Worm (Caenorhabditis elegans) whole organism, early embryonic: ENCODE data around the gene rsu-1.

ENCODE experiments used
- B0310.2 ChIP-seq: sonication (generic microtip); optimal IDR thresholded peaks from 2 replicates; lab custom pipeline; 2016; ENCODE audit warnings: mild to moderate bottlenecking, missing genetic modification characterization, missing compliant biosample characterization
- F13C5.2 ChIP-seq: sonication (generic microtip); optimal IDR thresholded peaks from 2 replicates; lab custom pipeline; 2017; ENCODE audit warnings: mild to moderate bottlenecking, missing genetic modification characterization, inconsistent platforms, missing compliant biosample characterization
- aly-1 ChIP-seq: sonication (generic microtip); optimal IDR thresholded peaks from 2 replicates; lab custom pipeline; 2016; ENCODE audit warnings: missing genetic modification characterization, missing compliant biosample characterization
- ama-1 ChIP-seq: fragments of 150-350 bp; optimal IDR thresholded peaks from 2 replicates; lab custom pipeline; 2014
- ceh-13 ChIP-seq: fragments of 200-800 bp; sonication (Bioruptor generic); optimal IDR thresholded peaks from 2 replicates; lab custom pipeline; 2018; ENCODE audit warnings: mild to moderate bottlenecking, missing genetic modification characterization, missing compliant biosample characterization
- ceh-36 ChIP-seq: sonication (generic microtip); optimal IDR thresholded peaks from 2 replicates; lab custom pipeline; 2016; ENCODE audit warnings: missing genetic modification characterization, inconsistent platforms, missing compliant biosample characterization
- ets-7 ChIP-seq: sonication (generic microtip); optimal IDR thresholded peaks from 2 replicates; lab custom pipeline; 2016; ENCODE audit warnings: missing genotype, missing genetic modification characterization, missing compliant biosample characterization
- flt-1 ChIP-seq: fragments of 200-800 bp; sonication (Bioruptor generic); IDR thresholded peaks from 2 replicates; pipeline ENCODE4 v1.3.6; 2022; ENCODE audit warnings: missing genetic modification characterization, missing compliant biosample characterization
- hmbx-1 ChIP-seq: sonication (generic microtip); optimal IDR thresholded peaks from 2 replicates; lab custom pipeline; 2016; ENCODE audit warnings: mild to moderate bottlenecking, missing genetic modification characterization, missing compliant biosample characterization
- hmg-4 ChIP-seq: fragments of 200-800 bp; sonication (Bioruptor generic); optimal IDR thresholded peaks from 2 replicates; lab custom pipeline; 2018; ENCODE audit warnings: mild to moderate bottlenecking, missing genetic modification characterization, missing compliant biosample characterization
- hnd-1 ChIP-seq: sonication (generic microtip); optimal IDR thresholded peaks from 2 replicates; lab custom pipeline; 2016; ENCODE audit warnings: missing genetic modification characterization, missing compliant biosample characterization
- pes-1 ChIP-seq: fragments of 200-800 bp; sonication (Bioruptor generic); IDR thresholded peaks from 2 replicates; pipeline ENCODE4 v1.3.6; 2022; ENCODE audit warnings: missing genetic modification reagents, missing genetic modification characterization, missing compliant biosample characterization
- scrt-1 ChIP-seq: fragments of 200-800 bp; sonication (Bioruptor generic); IDR thresholded peaks from 2 replicates; pipeline ENCODE4 v1.3.6; 2022; ENCODE audit warnings: missing genetic modification characterization, missing compliant biosample characterization
- sea-1 ChIP-seq: fragments of 200-800 bp; sonication (Bioruptor generic); conservative IDR thresholded peaks from 2 replicates; pipeline ENCODE4 v1.3.6; 2022; ENCODE audit warnings: missing genetic modification characterization, missing compliant biosample characterization
- tbx-11 ChIP-seq: fragments of 200-800 bp; sonication (Bioruptor generic); IDR thresholded peaks from 2 replicates; pipeline ENCODE4 v1.3.6; 2022; ENCODE audit warnings: missing genetic modification characterization, missing compliant biosample characterization
- tbx-37 ChIP-seq: fragments of 200-800 bp; sonication (Bioruptor generic); conservative IDR thresholded peaks from 2 replicates; pipeline ENCODE4 v1.3.6; 2022; ENCODE audit warnings: missing genetic modification reagents, missing genetic modification characterization, missing compliant biosample characterization
- tra-4 ChIP-seq: sonication (generic microtip); optimal IDR thresholded peaks from 2 replicates; lab custom pipeline; 2017; ENCODE audit warnings: missing genetic modification characterization, missing compliant biosample characterization

rsu-1 gene

DNA sequence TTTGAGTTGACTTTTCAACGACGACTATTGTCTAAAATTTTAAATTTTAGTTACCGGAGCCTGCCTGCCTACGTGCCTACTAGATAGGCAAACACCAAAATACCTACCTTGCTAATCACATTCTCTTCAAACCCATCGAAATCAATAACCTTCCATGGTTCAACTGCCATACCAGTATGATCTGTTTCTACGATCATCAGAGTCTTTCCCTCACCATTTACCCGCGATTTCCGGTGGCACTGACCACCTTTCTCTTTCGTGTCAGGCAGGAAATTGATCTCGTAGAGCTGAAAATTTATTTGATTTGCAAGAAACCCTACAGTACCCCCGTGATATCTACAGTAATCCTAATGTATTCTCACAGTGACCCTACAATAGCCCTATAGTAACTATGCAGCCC, 13.2 kb downstream of the rsu-1 start:
- TF ChIP-seq hnd-1 (tag; lab: Kevin White, UChicago) (no peak), aly-1 (tag; lab: Kevin White, UChicago) (no peak), tbx-37 (GFP tag; lab: Robert Waterston, UW) (no peak), scrt-1 (GFP tag; lab: Robert Waterston, UW) (no peak), flt-1 (no peak), hmbx-1 (tag; lab: Kevin White, UChicago) (no peak), ama-1 (lab: Kevin White, UChicago) (no peak), hmg-4 (no peak), tbx-11 (GFP tag; lab: Robert Waterston, UW) (no peak), ceh-13 (GFP tag; lab: Kevin White, UChicago) (no peak), sea-1 (GFP tag; lab: Robert Waterston, UW) (no peak), B0310.2 (tag; lab: Kevin White, UChicago) (no peak), ceh-36 (tag; lab: Kevin White, UChicago) (no peak), tra-4 (tag; lab: Kevin White, UChicago) (no peak), ets-7 (tag; lab: Kevin White, UChicago) (no peak), pes-1 (no peak)

DNA sequence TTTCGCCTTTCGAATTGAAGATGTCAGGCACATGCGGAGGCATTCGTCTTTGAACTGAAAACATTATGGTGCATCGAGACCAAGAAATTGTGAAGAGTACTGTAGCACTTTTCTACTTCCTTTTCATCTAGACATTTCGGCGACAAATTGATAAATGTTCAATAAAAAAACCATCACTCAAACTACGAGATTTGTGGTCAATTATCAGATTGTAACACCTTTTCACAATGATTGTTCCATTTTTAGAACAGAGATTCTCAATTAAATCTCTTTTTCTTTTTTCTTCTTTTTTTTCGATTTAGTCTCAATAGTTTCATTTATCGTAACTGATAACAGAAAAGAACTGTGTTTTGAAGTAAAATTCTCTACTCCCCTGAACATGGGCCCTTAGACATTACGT, 14.3 kb downstream of the rsu-1 start:
- TF ChIP-seq ama-1 (lab: Kevin White, UChicago) (no peak), ets-7 (tag; lab: Kevin White, UChicago) (no peak), B0310.2 (tag; lab: Kevin White, UChicago) (no peak), F13C5.2 (tag; lab: Kevin White, UChicago) (no peak), aly-1 (tag; lab: Kevin White, UChicago) (no peak), ceh-36 (tag; lab: Kevin White, UChicago) (no peak), flt-1 (no peak), scrt-1 (GFP tag; lab: Robert Waterston, UW) (no peak), hnd-1 (tag; lab: Kevin White, UChicago) (no peak), tra-4 (tag; lab: Kevin White, UChicago) (no peak), tbx-11 (GFP tag; lab: Robert Waterston, UW) (no peak), sea-1 (GFP tag; lab: Robert Waterston, UW) (no peak)

DNA sequence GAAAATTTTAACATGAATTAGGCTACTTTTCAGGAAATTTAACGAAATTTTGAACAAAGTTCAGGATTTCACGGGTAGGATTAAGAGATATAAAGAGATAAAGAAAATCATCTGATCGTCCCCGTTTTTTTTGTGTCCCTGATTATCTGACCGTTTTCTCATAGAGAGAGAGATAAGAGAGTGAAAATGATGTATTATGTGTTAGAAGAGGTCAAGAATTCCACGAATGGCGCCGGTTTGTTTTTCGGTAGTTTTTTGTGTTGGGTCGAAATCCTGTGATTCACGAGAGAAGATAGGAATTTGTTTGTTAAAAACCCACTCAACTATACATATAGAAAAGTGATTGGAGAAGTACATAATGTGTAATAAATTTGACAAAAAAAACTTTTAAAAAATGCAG, 15.3 kb downstream of the rsu-1 start:
- TF ChIP-seq F13C5.2 (tag; lab: Kevin White, UChicago) (no peak), B0310.2 (tag; lab: Kevin White, UChicago) (no peak), ets-7 (tag; lab: Kevin White, UChicago) (no peak), ama-1 (lab: Kevin White, UChicago) (no peak), ceh-36 (tag; lab: Kevin White, UChicago) (no peak), tra-4 (tag; lab: Kevin White, UChicago) (no peak), hmbx-1 (tag; lab: Kevin White, UChicago) (no peak), hnd-1 (tag; lab: Kevin White, UChicago) (no peak), flt-1 (no peak), hmg-4 (no peak), scrt-1 (GFP tag; lab: Robert Waterston, UW) (no peak), sea-1 (GFP tag; lab: Robert Waterston, UW) (no peak), tbx-11 (GFP tag; lab: Robert Waterston, UW) (no peak), pes-1 (no peak), tbx-37 (GFP tag; lab: Robert Waterston, UW) (no peak), aly-1 (tag; lab: Kevin White, UChicago) (no peak), ceh-13 (GFP tag; lab: Kevin White, UChicago) (no peak)

DNA sequence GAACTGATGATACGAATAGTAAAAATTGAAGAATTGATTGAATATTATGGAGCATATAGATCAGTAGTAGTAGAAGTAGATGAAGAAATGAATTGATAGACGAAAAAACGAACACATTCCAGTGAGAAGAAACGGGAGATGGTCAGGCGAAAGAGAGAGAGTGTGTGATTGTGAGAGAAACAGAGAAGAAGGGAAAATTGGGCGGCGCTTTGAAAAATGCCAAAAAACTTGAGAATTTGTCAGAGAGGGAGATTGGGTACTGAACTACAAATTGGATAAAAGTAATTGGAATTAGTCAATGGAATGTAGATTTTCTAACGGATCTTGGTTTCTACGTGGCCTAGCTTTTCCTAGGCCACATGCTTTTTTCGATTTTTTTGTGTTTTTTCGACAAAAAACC, 16.4 kb downstream of the rsu-1 start, which contains the start of gene C34C12.7:
Gene C34C12.7 (minus strand): TSS at position 118 of the 400 bp plus-strand sequence.
- TF ChIP-seq tra-4 (tag; lab: Kevin White, UChicago) (no peak), tbx-37 (GFP tag; lab: Robert Waterston, UW) (no peak), scrt-1 (GFP tag; lab: Robert Waterston, UW) (no peak), F13C5.2 (tag; lab: Kevin White, UChicago) (no peak), pes-1 (no peak), ceh-36 (tag; lab: Kevin White, UChicago) (no peak), ets-7 (tag; lab: Kevin White, UChicago) (no peak), hnd-1 (tag; lab: Kevin White, UChicago) (no peak), sea-1 (GFP tag; lab: Robert Waterston, UW) (no peak), hmbx-1 (tag; lab: Kevin White, UChicago) (no peak), tbx-11 (GFP tag; lab: Robert Waterston, UW) (no peak), ama-1 (lab: Kevin White, UChicago) (no peak), hmg-4 (no peak), B0310.2 (tag; lab: Kevin White, UChicago) (no peak), flt-1 (no peak), ceh-13 (GFP tag; lab: Kevin White, UChicago) (no peak)

ce11 chrIII:3493138-3493537, 21.3 kb downstream of the rsu-1 start, which contains the start of gene gly-14:
TSS of gene gly-14 (minus strand) at chrIII:3493238.
- TF ChIP-seq tbx-37 (GFP tag; lab: Robert Waterston, UW) (no peak), B0310.2 (tag; lab: Kevin White, UChicago) (no peak), aly-1 (tag; lab: Kevin White, UChicago) (no peak), ceh-36 (tag; lab: Kevin White, UChicago) (no peak), sea-1 (GFP tag; lab: Robert Waterston, UW) (no peak), tra-4 (tag; lab: Kevin White, UChicago) (no peak), hmbx-1 (tag; lab: Kevin White, UChicago) (no peak), ama-1 (lab: Kevin White, UChicago) (no peak), ceh-13 (GFP tag; lab: Kevin White, UChicago) (no peak), hnd-1 (tag; lab: Kevin White, UChicago) (no peak), F13C5.2 (tag; lab: Kevin White, UChicago) (no peak), ets-7 (tag; lab: Kevin White, UChicago) (no peak), hmg-4 (no peak), flt-1 (no peak), pes-1 (no peak), tbx-11 (GFP tag; lab: Robert Waterston, UW) (no peak)

- no peak for TF ChIP-seq hnd-1 (tag; lab: Kevin White, UChicago)
- no peak for TF ChIP-seq sea-1 (GFP tag; lab: Robert Waterston, UW)
- no peak for TF ChIP-seq ceh-36 (tag; lab: Kevin White, UChicago)
- TF ChIP-seq flt-1 = no peak
- no peak for TF ChIP-seq ets-7 (tag; lab: Kevin White, UChicago)
- TF ChIP-seq B0310.2 (tag; lab: Kevin White, UChicago) = no peak
- no peak for TF ChIP-seq pes-1
- TF ChIP-seq aly-1 (tag; lab: Kevin White, UChicago) = no peak
- no peak for TF ChIP-seq F13C5.2 (tag; lab: Kevin White, UChicago)
- TF ChIP-seq tbx-11 (GFP tag; lab: Robert Waterston, UW) = no peak
- TF ChIP-seq ama-1 (lab: Kevin White, UChicago) = no peak
These were observed 27.2 kb downstream of the rsu-1 start, which contains the start of gene M01F1.9 for ce11 chrIII:3498957-3499356. TSS of gene M01F1.9 (minus strand) at chrIII:3499057.
